Worm (Caenorhabditis elegans) whole organism, early embryonic: ENCODE results near the gene Y37D8A.25.

Experiments
- B0310.2 ChIP-seq: sonication (generic microtip); optimal IDR thresholded peaks from 2 replicates; lab custom pipeline; 2016; ENCODE audit warnings: mild to moderate bottlenecking, missing genetic modification characterization, missing compliant biosample characterization
- F13C5.2 ChIP-seq: sonication (generic microtip); optimal IDR thresholded peaks from 2 replicates; lab custom pipeline; 2017; ENCODE audit warnings: mild to moderate bottlenecking, missing genetic modification characterization, inconsistent platforms, missing compliant biosample characterization
- ama-1 ChIP-seq: fragments of 150-350 bp; optimal IDR thresholded peaks from 2 replicates; lab custom pipeline; 2014
- flt-1 ChIP-seq: fragments of 200-800 bp; sonication (Bioruptor generic); IDR thresholded peaks from 2 replicates; pipeline ENCODE4 v1.3.6; 2022; ENCODE audit warnings: missing genetic modification characterization, missing compliant biosample characterization
- hnd-1 ChIP-seq: sonication (generic microtip); optimal IDR thresholded peaks from 2 replicates; lab custom pipeline; 2016; ENCODE audit warnings: missing genetic modification characterization, missing compliant biosample characterization
- scrt-1 ChIP-seq: fragments of 200-800 bp; sonication (Bioruptor generic); IDR thresholded peaks from 2 replicates; pipeline ENCODE4 v1.3.6; 2022; ENCODE audit warnings: missing genetic modification characterization, missing compliant biosample characterization
- sea-1 ChIP-seq: fragments of 200-800 bp; sonication (Bioruptor generic); conservative IDR thresholded peaks from 2 replicates; pipeline ENCODE4 v1.3.6; 2022; ENCODE audit warnings: missing genetic modification characterization, missing compliant biosample characterization
- tbx-37 ChIP-seq: fragments of 200-800 bp; sonication (Bioruptor generic); conservative IDR thresholded peaks from 2 replicates; pipeline ENCODE4 v1.3.6; 2022; ENCODE audit warnings: missing genetic modification reagents, missing genetic modification characterization, missing compliant biosample characterization

- TF ChIP-seq B0310.2 (no peak), ama-1 (no peak), flt-1 (GFP tag; lab: Robert Waterston, UW) (no peak), tbx-37 (GFP tag; lab: Robert Waterston, UW) (no peak), scrt-1 (GFP tag; lab: Robert Waterston, UW) (no peak), sea-1 (no peak), F13C5.2 (tag; lab: Kevin White, UChicago) (no peak), hnd-1 (no peak)
These were observed 1.9 kb downstream of the Y37D8A.25 start, which contains the start of gene arx-5 for ce11 chrIII:12818050-12818738.
